Worm (Caenorhabditis elegans): Measurements from ENCODE around the gene dld-1.
A peak's percentile ranks its signal among the peaks of the same experiment; 100 is the strongest.
"Not testable (repeated sequence)": the region's sequence is repeated elsewhere in the genome, so short reads cannot be mapped to it uniquely, and the experiment has no call there.

The dld-1 gene

ce11 chrIV:14456667-14457066 lies 7.7 kb upstream of the dld-1 start, which contains the start of gene nspg-9 (continued):
- peak; percentile 61 for TF ChIP-seq hlh-11 (tag; optimal IDR thresholded peaks at IDR 0.05)

- TF ChIP-seq snpc-1.2 (GFP tag; IDR thresholded peaks at IDR 0.05) (peak; percentile 96), daf-16 (tag; optimal IDR thresholded peaks at IDR 0.05) (peak; percentile 1), mdt-29 (GFP tag; IDR thresholded peaks at IDR 0.05) (0 out of 2 replicates have a peak, but pooled peaks have one; percentile 41), lin-38 (GFP tag; IDR thresholded peaks at IDR 0.05) (0 out of 2 replicates have a peak, but pooled peaks have one; percentile 18), arid-1 (GFP tag; conservative IDR thresholded peaks at IDR 0.05) (0 out of 2 replicates have a peak, but pooled peaks have one; percentile 9), F49E8.2 (tag; optimal IDR thresholded peaks at IDR 0.05; ENCODE audit: borderline replicate concordance) (peak; percentile 73)
- not testable (repeated sequence) for TF ChIP-seq daf-16 (GFP tag; optimal IDR thresholded peaks at IDR 0.05)
Measured at ce11 chrIV:14460673-14461240, 3.6 kb upstream of the dld-1 start.

- no peak for TF ChIP-seq ceh-32 (tag; optimal IDR thresholded peaks at IDR 0.05; ENCODE audit: poor library complexity)
- TF ChIP-seq aha-1 (tag): peak; percentile 72
Measured at ce11 chrIV:14466048-14466447, 1.7 kb downstream of the dld-1 start.

- TF ChIP-seq R02D3.7 (tag; optimal IDR thresholded peaks at IDR 0.05) (no peak), unc-62 (GFP tag; optimal IDR thresholded peaks at IDR 0.05 in 1 of 2) (peak in 1 of 2 experiments; percentile 17), unc-62 (tag; optimal IDR thresholded peaks at IDR 0.05) (no peak)
Measured at ce11 chrIV:14466837-14467236, 2.5 kb downstream of the dld-1 start.

ce11 chrIV:14469013-14469412 lies 4.7 kb downstream of the dld-1 start:
- no peak for TF ChIP-seq nhr-41 (GFP tag; IDR thresholded peaks at IDR 0.05)
- no peak for TF ChIP-seq mxl-2 (GFP tag; conservative IDR thresholded peaks at IDR 0.05)
- no peak for TF ChIP-seq lin-38 (GFP tag; IDR thresholded peaks at IDR 0.05)
- TF ChIP-seq lin-1 (GFP tag; IDR thresholded peaks at IDR 0.05): no peak
- TF ChIP-seq gei-8 (GFP tag; optimal IDR thresholded peaks at IDR 0.05): no peak
- no peak for TF ChIP-seq dmd-6 (GFP tag; IDR thresholded peaks at IDR 0.05)
- TF ChIP-seq mes-2 (tag; optimal IDR thresholded peaks at IDR 0.05; ENCODE audit: poor library complexity, severe bottlenecking): no peak
- no peak for TF ChIP-seq cey-2 (tag; optimal IDR thresholded peaks at IDR 0.05; ENCODE audit: borderline replicate concordance, insufficient read depth)
- TF ChIP-seq T20F7.1 (GFP tag; optimal IDR thresholded peaks at IDR 0.05): peak; percentile 9
- no peak for TF ChIP-seq zag-1 (tag; optimal IDR thresholded peaks at IDR 0.05)
- peak; percentile 1 for TF ChIP-seq mep-1 (tag; optimal IDR thresholded peaks at IDR 0.05)
- no peak for TF ChIP-seq egl-27 (tag; optimal IDR thresholded peaks at IDR 0.05)

ce11 chrIV:14476664-14477063 lies 12.3 kb downstream of the dld-1 start:
- TF ChIP-seq set-16 (GFP tag; IDR thresholded peaks at IDR 0.05) (peak; percentile 63), snpc-1.2 (GFP tag; IDR thresholded peaks at IDR 0.05) (peak; percentile 74)

- TF ChIP-seq madf-5 (GFP tag; IDR thresholded peaks at IDR 0.05): 0 out of 4 replicates have a peak, but pooled peaks of 1 of the 2 experiments have one; percentile 15
- peak; percentile 72 for TF ChIP-seq set-16 (GFP tag; IDR thresholded peaks at IDR 0.05)
- 0 out of 2 replicates have a peak, but pooled peaks have one; percentile 57 for TF ChIP-seq D1046.2 (GFP tag; IDR thresholded peaks at IDR 0.05)
- peak; percentile 43; the same call in 1 of the 2 replicates for TF ChIP-seq vab-7 (GFP tag; IDR thresholded peaks at IDR 0.05)
- peak; percentile 77 for TF ChIP-seq snpc-1.2 (GFP tag; IDR thresholded peaks at IDR 0.05)
Measured at ce11 chrIV:14478583-14478982, 14.3 kb downstream of the dld-1 start.
